Fruit fly (Drosophila melanogaster): Measurements from ENCODE around the gene CG12984.

CG12984 gene

dm6 chr3L:21009405-21010120 is 18.1 kb downstream of the CG12984 start (continued):
- TF ChIP-seq dmrt99B (tag; optimal IDR thresholded peaks at IDR 0.05) (peak; percentile 55), lola (GFP tag; optimal IDR thresholded peaks at IDR 0.05) (no peak), luna (GFP tag; optimal IDR thresholded peaks at IDR 0.05) (no peak), CG12769 (tag; optimal IDR thresholded peaks at IDR 0.05) (peak; percentile 30), CG17568 (GFP tag; optimal IDR thresholded peaks at IDR 0.05) (no peak), CG17385 (GFP tag; optimal IDR thresholded peaks at IDR 0.05) (peak; percentile 9), en (GFP tag; optimal IDR thresholded peaks at IDR 0.05) (no peak), CG14441 (GFP tag; IDR thresholded peaks at IDR 0.05) (peak; percentile 79), sd (tag; optimal IDR thresholded peaks at IDR 0.05) (peak; percentile 15), Vsx1 (GFP tag; optimal IDR thresholded peaks at IDR 0.05) (peak; percentile 15), otp (GFP tag; IDR thresholded peaks at IDR 0.05) (peak; percentile 68; the same call in 2 of the 3 replicates), Aef1 (GFP tag; IDR thresholded peaks at IDR 0.05) (peak; percentile 55), tx (GFP tag; optimal IDR thresholded peaks at IDR 0.05) (peak; percentile 49), Blimp-1 (GFP tag; optimal IDR thresholded peaks at IDR 0.05) (peak; percentile 33), gsb (GFP tag; IDR thresholded peaks at IDR 0.05) (0 out of 2 replicates have a peak, but pooled peaks have one; percentile 17), Fer1 (GFP tag; optimal IDR thresholded peaks at IDR 0.05) (peak; percentile 32), maf-S (GFP tag; optimal IDR thresholded peaks at IDR 0.05) (peak; percentile 62), CG18599 (GFP tag; optimal IDR thresholded peaks at IDR 0.05) (peak; percentile 74), zen2 (GFP tag; IDR thresholded peaks at IDR 0.05; ENCODE audit: partially characterized antibody) (no peak), ase (GFP tag; IDR thresholded peaks at IDR 0.05) (no peak; the same call in 2 of the 3 replicates), HLH54F (GFP tag; optimal IDR thresholded peaks at IDR 0.05) (peak; percentile 49), CG12155 (GFP tag; optimal IDR thresholded peaks at IDR 0.05) (peak; percentile 46), pzg (GFP tag; optimal IDR thresholded peaks at IDR 0.05) (no peak), Oaz (GFP tag; IDR thresholded peaks at IDR 0.05) (no peak), CG13894 (tag; optimal IDR thresholded peaks at IDR 0.05) (peak; percentile 32), Hsf (GFP tag; optimal IDR thresholded peaks at IDR 0.05) (peak; percentile 46), CG3065 (GFP tag; optimal IDR thresholded peaks at IDR 0.05) (no peak), ap (GFP tag; IDR thresholded peaks at IDR 0.05) (peak; percentile 52; the same call in 1 of the 2 replicates), nerfin-2 (GFP tag; IDR thresholded peaks at IDR 0.05; ENCODE audit: partially characterized antibody) (no peak; the same call in 1 of the 2 replicates), fu2 (GFP tag; optimal IDR thresholded peaks at IDR 0.05) (peak; percentile 33), nerfin-1 (tag; optimal IDR thresholded peaks at IDR 0.05) (peak; percentile 29), Lpt (GFP tag; optimal IDR thresholded peaks at IDR 0.05) (no peak), CG6791 (GFP tag; IDR thresholded peaks at IDR 0.05; ENCODE audit: partially characterized antibody) (no peak), CG12659 (GFP tag; optimal IDR thresholded peaks at IDR 0.05) (peak; percentile 30), CG32767 (GFP tag; IDR thresholded peaks at IDR 0.05) (peak; percentile 61; the same call in 1 of the 2 replicates), CG7987 (GFP tag; optimal IDR thresholded peaks at IDR 0.05) (no peak), ab (GFP tag; optimal IDR thresholded peaks at IDR 0.05) (no peak), stc (GFP tag; IDR thresholded peaks at IDR 0.05) (peak; percentile 72; the same call in 1 of the 2 replicates), corto (GFP tag; optimal IDR thresholded peaks at IDR 0.05) (peak; percentile 57), usp (GFP tag; optimal IDR thresholded peaks at IDR 0.05) (no peak), CG6254 (GFP tag; optimal IDR thresholded peaks at IDR 0.05) (no peak), ewg (GFP tag; optimal IDR thresholded peaks at IDR 0.05) (peak; percentile 16), Dp (GFP tag; optimal IDR thresholded peaks at IDR 0.05) (no peak), Taf1 (GFP tag; IDR thresholded peaks at IDR 0.05) (peak; percentile 65), CG4820 (GFP tag; optimal IDR thresholded peaks at IDR 0.05) (peak; percentile 28), pum (GFP tag; optimal IDR thresholded peaks at IDR 0.05) (peak; percentile 5), ci (GFP tag; IDR thresholded peaks at IDR 0.05) (peak; percentile 83), eyg (GFP tag; optimal IDR thresholded peaks at IDR 0.05) (peak; percentile 48), Fer3 (tag; optimal IDR thresholded peaks at IDR 0.05) (peak; percentile 32)
